Worm (Caenorhabditis elegans) whole organism, young adult: ENCODE measurements around the gene flp-12.

Source experiments
- ama-1 ChIP-seq, 3 experiments: fragments of 150-350 bp in 1 of 3; sonication (generic microtip) in 2 of 3; optimal IDR thresholded peaks; 2 replicates each; lab custom pipeline; 2014 to 2018; ENCODE audit warnings: missing biosample characterization in 2 of 3, missing genetic modification characterization in 2 of 3, missing genetic modification reagents in 2 of 3
- hrde-1 ChIP-seq: sonication (generic microtip); optimal IDR thresholded peaks from 2 replicates; lab custom pipeline; 2016; ENCODE audit warnings: missing genetic modification characterization, mild to moderate bottlenecking, missing compliant biosample characterization, moderate library complexity, missing genotype, missing genetic modification reagents, borderline replicate concordance

DNA sequence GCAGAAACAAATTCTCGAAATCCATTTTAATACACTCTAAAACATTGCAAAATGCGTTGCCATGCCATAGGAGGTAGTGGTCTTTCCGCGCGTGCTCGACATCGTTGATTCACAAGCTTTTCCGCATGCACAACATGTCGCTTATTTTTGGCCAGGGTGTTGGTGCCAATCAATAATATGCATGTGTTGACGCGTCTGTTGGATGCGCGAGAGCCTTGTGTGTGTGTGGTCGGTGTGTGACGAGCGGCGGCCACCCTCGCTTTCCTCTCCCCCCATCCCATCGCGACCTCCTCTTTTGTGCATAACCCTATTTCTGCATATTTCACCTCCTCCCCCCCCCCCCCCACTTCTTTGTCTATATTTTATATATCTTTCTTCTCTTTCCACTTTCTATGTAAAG lies 15.9 kb downstream of the flp-12 start:
- TF ChIP-seq ama-1 (optimal IDR thresholded peaks at IDR 0.05; lab: Kevin White, UChicago): no peak
- TF ChIP-seq ama-1 (GFP tag; optimal IDR thresholded peaks at IDR 0.05; lab: Kevin White, UChicago): no peak
- no peak for TF ChIP-seq hrde-1
